Worm (Caenorhabditis elegans): ENCODE measurements around the gene K09E9.7.

- TF ChIP-seq pat-9 (tag; optimal IDR thresholded peaks at IDR 0.05) (no peak), mec-3 (tag; optimal IDR thresholded peaks at IDR 0.05; ENCODE audit: borderline replicate concordance) (no peak), pha-4 (tag; optimal IDR thresholded peaks at IDR 0.05) (no peak), lin-11 (tag; optimal IDR thresholded peaks at IDR 0.05) (no peak), ama-1 (optimal IDR thresholded peaks at IDR 0.05) (no peak), ceh-9 (tag; optimal IDR thresholded peaks at IDR 0.05) (no peak), Y22D7AL.16 (tag; optimal IDR thresholded peaks at IDR 0.05) (no peak), nfya-1 (tag; optimal IDR thresholded peaks at IDR 0.05) (no peak), pqm-1 (tag; optimal IDR thresholded peaks at IDR 0.05) (no peak), C08G9.2 (tag; optimal IDR thresholded peaks at IDR 0.05) (no peak), ztf-16 (tag; optimal IDR thresholded peaks at IDR 0.05) (no peak)
Measured at ce11 chrX:15675622-15676021, 34.9 kb downstream of the K09E9.7 start, which contains the start of gene F59D12.2.

Measured in whole organism, late embryonic.